Worm (Caenorhabditis elegans) whole organism, L1 larva: ENCODE data around the gene sec-61.B.
A peak's percentile ranks its signal among the peaks of the same experiment; 100 is the strongest.

Experiments
- ama-1 ChIP-seq: fragments of 150-350 bp; optimal IDR thresholded peaks from 2 replicates; lab custom pipeline; 2014
- sox-4 ChIP-seq: sonication (generic microtip); optimal IDR thresholded peaks from 2 replicates; lab custom pipeline; 2016; ENCODE audit warnings: missing genetic modification characterization, missing compliant biosample characterization
- unc-98 ChIP-seq: fragments of 200-800 bp; sonication (Bioruptor generic); IDR thresholded peaks from 2 replicates; pipeline ENCODE4 v1.3.6; 2022; ENCODE audit warnings: missing genetic modification characterization, missing compliant biosample characterization

ce11 chrIV:2408437-2408836 lies 20.0 kb upstream of the sec-61.B start:
- TF ChIP-seq ama-1 (lab: Kevin White, UChicago) (no peak), unc-98 (no peak), sox-4 (tag; lab: Kevin White, UChicago) (peak; percentile 37)
